Worm (Caenorhabditis elegans) whole organism, L1 larva: ENCODE results near the gene nhr-97.
A peak's percentile ranks its signal among the peaks of the same experiment; 100 is the strongest.

ENCODE experiments used
- C04F5.9 ChIP-seq: sonication (generic microtip); optimal IDR thresholded peaks from 2 replicates; lab custom pipeline; 2016; ENCODE audit warnings: missing genetic modification characterization, missing compliant biosample characterization
- C16A3.4 ChIP-seq: fragments of 150-350 bp; optimal IDR thresholded peaks from 2 replicates; lab custom pipeline; 2014; ENCODE audit warnings: missing biosample characterization, missing genetic modification characterization
- C34B4.2 ChIP-seq: sonication (generic microtip); optimal IDR thresholded peaks from 2 replicates; lab custom pipeline; 2017; ENCODE audit warnings: mild to moderate bottlenecking, missing genetic modification characterization, missing compliant biosample characterization
- aha-1 ChIP-seq: fragments of 150-350 bp; optimal IDR thresholded peaks from 2 replicates; lab custom pipeline; 2014; ENCODE audit warnings: missing biosample characterization, missing genetic modification characterization
- ama-1 ChIP-seq: fragments of 150-350 bp; optimal IDR thresholded peaks from 2 replicates; lab custom pipeline; 2014
- ceh-63 ChIP-seq: fragments of 200-800 bp; sonication (Bioruptor generic); optimal IDR thresholded peaks from 2 replicates; lab custom pipeline; 2018; ENCODE audit warnings: mild to moderate bottlenecking, missing genetic modification characterization, missing compliant biosample characterization
- ceh-88 ChIP-seq: fragments of 200-800 bp; sonication (Bioruptor generic); IDR thresholded peaks from 2 replicates; pipeline ENCODE4 v1.3.6; 2022; ENCODE audit warnings: missing genetic modification characterization, missing compliant biosample characterization
- dpl-1 ChIP-seq, 3 experiments: fragments of 150-350 bp in 2 of 3; sonication (generic microtip) in 1 of 3; optimal IDR thresholded peaks; 2 replicates each; lab custom pipeline; 2014 to 2017; ENCODE audit warnings: missing biosample characterization in 3 of 3, missing genetic modification characterization in 3 of 3, missing genetic modification reagents in 3 of 3
- dsc-1 ChIP-seq: sonication (generic microtip); optimal IDR thresholded peaks from 2 replicates; lab custom pipeline; 2016; ENCODE audit warnings: mild to moderate bottlenecking, missing genetic modification characterization, missing compliant biosample characterization
- efl-1 ChIP-seq, 4 experiments: fragments of 150-350 bp; optimal IDR thresholded peaks in 3 of 4; peaks in 1 of 4; 1 replicate in 1 of 4; 2 replicates in 3 of 4; lab custom pipeline; 2014; ENCODE audit warnings: missing biosample characterization in 2 of 4, missing genetic modification characterization in 2 of 4, missing genetic modification reagents in 2 of 4
- efl-3 ChIP-seq: fragments of 200-800 bp; sonication (Bioruptor generic); optimal IDR thresholded peaks from 2 replicates; lab custom pipeline; 2018; ENCODE audit warnings: mild to moderate bottlenecking, missing genetic modification characterization, missing compliant biosample characterization
- egl-13 ChIP-seq: sonication (generic microtip); optimal IDR thresholded peaks from 2 replicates; lab custom pipeline; 2016; ENCODE audit warnings: missing genotype, missing genetic modification reagents, missing genetic modification characterization, missing compliant biosample characterization
- egl-27 ChIP-seq, 2 experiments: fragments of 150-350 bp in 1 of 2; sonication (generic microtip); optimal IDR thresholded peaks; 3 replicates each; lab custom pipeline; 2017 to 2018; ENCODE audit warnings: missing biosample characterization in 2 of 2, missing genetic modification characterization in 2 of 2, missing genetic modification reagents in 2 of 2
- ets-5 ChIP-seq: fragments of 200-800 bp; sonication (Bioruptor generic); IDR thresholded peaks from 2 replicates; pipeline ENCODE4 v1.3.6; 2022; ENCODE audit warnings: missing genetic modification characterization, missing compliant biosample characterization
- fkh-10 ChIP-seq: sonication (generic microtip); optimal IDR thresholded peaks from 2 replicates; lab custom pipeline; 2017; ENCODE audit warnings: missing biosample characterization, missing genetic modification reagents, missing genetic modification characterization
- fkh-4 ChIP-seq: sonication (generic microtip); optimal IDR thresholded peaks from 2 replicates; lab custom pipeline; 2016; ENCODE audit warnings: missing compliant biosample characterization, missing genetic modification characterization, borderline replicate concordance
- fkh-8 ChIP-seq: sonication (generic microtip); optimal IDR thresholded peaks from 2 replicates; lab custom pipeline; 2016; ENCODE audit warnings: mild to moderate bottlenecking, missing genetic modification characterization, missing compliant biosample characterization
- fos-1 ChIP-seq: fragments of 150-350 bp; optimal IDR thresholded peaks from 2 replicates; lab custom pipeline; 2014; ENCODE audit warnings: missing biosample characterization, missing genetic modification characterization
- hlh-17 ChIP-seq: fragments of 200-800 bp; sonication (Bioruptor generic); optimal IDR thresholded peaks from 2 replicates; lab custom pipeline; 2018; ENCODE audit warnings: missing genetic modification characterization, mild to moderate bottlenecking, missing compliant biosample characterization, moderate library complexity, borderline replicate concordance
- hlh-4 ChIP-seq: sonication (generic microtip); optimal IDR thresholded peaks from 2 replicates; lab custom pipeline; 2016; ENCODE audit warnings: mild to moderate bottlenecking, missing genetic modification characterization, missing compliant biosample characterization
- hpl-2 ChIP-seq: fragments of 150-350 bp; optimal IDR thresholded peaks from 2 replicates; lab custom pipeline; 2014; ENCODE audit warnings: missing biosample characterization, missing genetic modification reagents, missing genetic modification characterization
- irx-1 ChIP-seq: sonication (generic microtip); optimal IDR thresholded peaks from 2 replicates; lab custom pipeline; 2016; ENCODE audit warnings: missing genetic modification characterization, missing compliant biosample characterization
- isw-1 ChIP-seq: fragments of 200-800 bp; sonication (Bioruptor generic); IDR thresholded peaks from 2 replicates; pipeline ENCODE4 v1.3.6; 2022; ENCODE audit warnings: missing genetic modification characterization, missing compliant biosample characterization
- jun-1 ChIP-seq: fragments of 150-350 bp; optimal IDR thresholded peaks from 2 replicates; lab custom pipeline; 2014; ENCODE audit warnings: missing biosample characterization, missing genetic modification reagents, missing genetic modification characterization
- nhr-11 ChIP-seq: fragments of 150-350 bp; optimal IDR thresholded peaks from 2 replicates; lab custom pipeline; 2014; ENCODE audit warnings: missing biosample characterization, missing genetic modification characterization
- nhr-19 ChIP-seq: fragments of 200-800 bp; sonication (Bioruptor generic); conservative IDR thresholded peaks from 2 replicates; pipeline ENCODE4 v1.3.6; 2022; ENCODE audit warnings: missing genetic modification characterization, missing compliant biosample characterization
- nhr-85 ChIP-seq: sonication (generic microtip); peaks from one replicate; lab custom pipeline; 2016; ENCODE audit warnings: missing genetic modification characterization, inconsistent platforms, missing compliant biosample characterization
- skn-1 ChIP-seq: fragments of 150-350 bp; optimal IDR thresholded peaks from 2 replicates; lab custom pipeline; 2014; ENCODE audit warnings: missing biosample characterization, missing genetic modification characterization
- snpc-4 ChIP-seq: fragments of 150-350 bp; optimal IDR thresholded peaks from 2 replicates; lab custom pipeline; 2014; ENCODE audit warnings: missing biosample characterization, missing genetic modification characterization
- snu-23 ChIP-seq: sonication (generic microtip); optimal IDR thresholded peaks from 2 replicates; lab custom pipeline; 2016; ENCODE audit warnings: missing genetic modification characterization, missing compliant biosample characterization
- sptf-1 ChIP-seq: fragments of 150-350 bp; optimal IDR thresholded peaks from 2 replicates; lab custom pipeline; 2014; ENCODE audit warnings: missing biosample characterization, missing genetic modification characterization
- swsn-7 ChIP-seq: sonication (generic microtip); optimal IDR thresholded peaks from 2 replicates; lab custom pipeline; 2016; ENCODE audit warnings: missing genetic modification characterization, missing compliant biosample characterization
- tbx-2 ChIP-seq: sonication (generic microtip); optimal IDR thresholded peaks from 2 replicates; lab custom pipeline; 2016; ENCODE audit warnings: missing genetic modification characterization, missing compliant biosample characterization
- tlp-1 ChIP-seq: fragments of 150-350 bp; optimal IDR thresholded peaks from 2 replicates; lab custom pipeline; 2014; ENCODE audit warnings: missing biosample characterization, missing genetic modification characterization
- unc-86 ChIP-seq: sonication (generic microtip); optimal IDR thresholded peaks from 2 replicates; lab custom pipeline; 2016; ENCODE audit warnings: missing genetic modification characterization, missing compliant biosample characterization
- vab-15 ChIP-seq: sonication (generic microtip); optimal IDR thresholded peaks from 2 replicates; lab custom pipeline; 2017; ENCODE audit warnings: missing genotype, mild to moderate bottlenecking, missing genetic modification characterization, missing compliant biosample characterization
- zag-1 ChIP-seq: fragments of 150-350 bp; optimal IDR thresholded peaks from 2 replicates; lab custom pipeline; 2014; ENCODE audit warnings: missing biosample characterization, missing genetic modification characterization
- ztf-11 ChIP-seq, 2 experiments: sonication (generic microtip); optimal IDR thresholded peaks; 2 replicates each; lab custom pipeline; 2016 to 2017; ENCODE audit warnings: missing genetic modification characterization in 2 of 2, missing biosample characterization in 1 of 2, missing compliant biosample characterization in 1 of 2

The nhr-97 gene

ce11 chrIV:9737204-9737790, 20.1 kb upstream of the nhr-97 start, which contains the start of gene cka-1 (continued):
- TF ChIP-seq nhr-85 (peak; percentile 48), fos-1 (tag; lab: Kevin White, UChicago) (no peak), tbx-2 (tag; lab: Kevin White, UChicago) (peak; percentile 9), ama-1 (no peak), egl-27 (tag; optimal IDR thresholded peaks at IDR 0.05; lab: Kevin White, UChicago) (no peak), vab-15 (peak; percentile 67), skn-1 (no peak), fkh-8 (tag; lab: Kevin White, UChicago) (no peak), snu-23 (GFP tag; lab: Kevin White, UChicago) (no peak), hlh-17 (GFP tag; lab: Kevin White, UChicago) (no peak), fkh-4 (tag; lab: Kevin White, UChicago) (no peak), efl-3 (GFP tag; lab: Kevin White, UChicago) (no peak), jun-1 (tag; lab: Kevin White, UChicago) (no peak), dpl-1 (GFP tag; optimal IDR thresholded peaks at IDR 0.05; lab: Kevin White, UChicago) (no peak), C04F5.9 (tag; lab: Kevin White, UChicago) (no peak), hlh-4 (tag; lab: Kevin White, UChicago) (no peak), ceh-63 (GFP tag; lab: Kevin White, UChicago) (no peak), nhr-19 (no peak), hpl-2 (no peak), ets-5 (GFP tag; lab: Robert Waterston, UW) (no peak), egl-13 (no peak), swsn-7 (tag; lab: Kevin White, UChicago) (no peak), efl-1 (optimal IDR thresholded peaks at IDR 0.05; lab: Kevin White, UChicago) (peak in 1 of 2 experiments; percentile 6), efl-1 (GFP tag; optimal IDR thresholded peaks at IDR 0.05 in 1 of 2; lab: Kevin White, UChicago) (peak in 1 of 2 experiments; percentile 89), dsc-1 (tag; lab: Kevin White, UChicago) (no peak), ceh-88 (GFP tag; lab: Robert Waterston, UW) (no peak), tlp-1 (tag; lab: Kevin White, UChicago) (no peak), fkh-10 (GFP tag; lab: Kevin White, UChicago) (no peak), ztf-11 (tag; optimal IDR thresholded peaks at IDR 0.05; lab: Kevin White, UChicago) (no peak), irx-1 (tag; lab: Kevin White, UChicago) (no peak), nhr-11 (tag; lab: Kevin White, UChicago) (no peak), zag-1 (tag; lab: Kevin White, UChicago) (no peak)

ce11 chrIV:9738194-9738593, 19.2 kb upstream of the nhr-97 start, which contains the start of gene C28D4.10:
C28D4.10 (plus strand) TSS chrIV:9738494.
- TF ChIP-seq isw-1 (GFP tag; lab: Robert Waterston, UW): no peak

- TF ChIP-seq C34B4.2 (tag; lab: Kevin White, UChicago): no peak
- no peak for TF ChIP-seq unc-86 (tag; lab: Kevin White, UChicago)
- no peak for TF ChIP-seq aha-1 (tag; lab: Kevin White, UChicago)
- TF ChIP-seq C16A3.4: no peak
- TF ChIP-seq snpc-4 (tag; lab: Kevin White, UChicago): no peak
- TF ChIP-seq sptf-1 (tag; lab: Kevin White, UChicago): no peak
- TF ChIP-seq egl-13: no peak
- no peak for TF ChIP-seq ceh-88 (GFP tag; lab: Robert Waterston, UW)
- TF ChIP-seq, all 84 proteins: peak for 0
Observed at ce11 chrIV:9739001-9739400, 18.4 kb upstream of the nhr-97 start.
